Fruit fly (Drosophila melanogaster) whole organism, wandering third instar larva: ENCODE results near the gene CG8958.

Source experiments
- CG9705 ChIP-seq: fragments of 200-800 bp; sonication (Bioruptor generic); optimal IDR thresholded peaks from 2 replicates; lab custom pipeline; 2018; ENCODE audit warnings: missing biosample characterization, mild to moderate bottlenecking, missing genetic modification characterization
- CrebA ChIP-seq: fragments of 200-800 bp; sonication (Bioruptor generic); optimal IDR thresholded peaks from 2 replicates; lab custom pipeline; 2016; ENCODE audit warnings: missing biosample characterization, mild to moderate bottlenecking, missing genetic modification characterization, borderline replicate concordance
- Dif ChIP-seq: fragments of 200-275, 200-300 bp; sonication (Bioruptor generic); optimal IDR thresholded peaks from 2 replicates; lab custom pipeline; 2018; ENCODE audit warnings: missing biosample characterization, missing genetic modification characterization; ENCODE audit not compliant: partially characterized antibody
- HLH106 ChIP-seq: fragments of 200-800 bp; optimal IDR thresholded peaks from 3 replicates; lab custom pipeline; 2019; ENCODE audit warnings: missing biosample characterization, mild to moderate bottlenecking, missing genetic modification characterization, moderate library complexity
- Hnf4 ChIP-seq: fragments of 200-800 bp; sonication (Bioruptor generic); optimal IDR thresholded peaks from 2 replicates; lab custom pipeline; 2016; ENCODE audit warnings: missing biosample characterization, mild to moderate bottlenecking, missing genetic modification characterization
- Hr83 ChIP-seq: fragments of 200-300 bp; sonication (Bioruptor generic); optimal IDR thresholded peaks from 2 replicates; lab custom pipeline; 2016; ENCODE audit warnings: missing biosample characterization, mild to moderate bottlenecking, missing genetic modification characterization, moderate library complexity; ENCODE audit not compliant: poor library complexity, severe bottlenecking
- Jra ChIP-seq: sonication (Bioruptor generic); optimal IDR thresholded peaks from 2 replicates; lab custom pipeline; 2016; ENCODE audit warnings: missing biosample characterization, missing genetic modification characterization
- Mio ChIP-seq: sonication (Bioruptor generic); optimal IDR thresholded peaks from 2 replicates; lab custom pipeline; 2016; ENCODE audit warnings: missing biosample characterization, missing genetic modification characterization
- Myc ChIP-seq: fragments of >200 bp; optimal IDR thresholded peaks from 2 replicates; lab custom pipeline; 2017
- N ChIP-seq: fragments of >200 bp; optimal IDR thresholded peaks from 2 replicates; lab custom pipeline; 2018; ENCODE audit warnings: missing biosample characterization, missing external identifiers, missing genetic modification characterization
- OdsH ChIP-seq: fragments of 200-800 bp; sonication (Bioruptor generic); optimal IDR thresholded peaks from 2 replicates; lab custom pipeline; 2016; ENCODE audit warnings: missing biosample characterization, mild to moderate bottlenecking, missing genetic modification characterization
- Rel ChIP-seq, 2 experiments: fragments of 200-800 bp; sonication (Bioruptor generic) in 1 of 2; optimal IDR thresholded peaks; 2 replicates in 1 of 2; 3 replicates in 1 of 2; lab custom pipeline; 2016 to 2019; ENCODE audit warnings: mild to moderate bottlenecking in 2 of 2, missing biosample characterization in 2 of 2, missing genetic modification characterization in 2 of 2, moderate library complexity in 1 of 2
- Sp1 ChIP-seq: fragments of 200-800 bp; sonication (Bioruptor generic); optimal IDR thresholded peaks from 3 replicates; lab custom pipeline; 2019; ENCODE audit warnings: missing biosample characterization, mild to moderate bottlenecking, missing genetic modification characterization, moderate library complexity
- Vsx2 ChIP-seq: fragments of 200-300, 225-300 bp; sonication (Bioruptor generic); optimal IDR thresholded peaks from 2 replicates; lab custom pipeline; 2018; ENCODE audit warnings: missing biosample characterization, missing genetic modification characterization; ENCODE audit not compliant: partially characterized antibody
- br ChIP-seq: fragments of 200-800 bp; sonication (Bioruptor generic); optimal IDR thresholded peaks from 2 replicates; lab custom pipeline; 2016; ENCODE audit warnings: missing biosample characterization, missing genetic modification characterization
- brk ChIP-seq: fragments of 200-800 bp; sonication (Bioruptor generic); optimal IDR thresholded peaks from 2 replicates; lab custom pipeline; 2016; ENCODE audit warnings: missing biosample characterization, mild to moderate bottlenecking, missing genetic modification characterization
- dmrt93B ChIP-seq: fragments of 200-800 bp; sonication (Bioruptor generic); optimal IDR thresholded peaks from 2 replicates; lab custom pipeline; 2018; ENCODE audit warnings: missing biosample characterization, mild to moderate bottlenecking, missing genetic modification characterization
- dsf ChIP-seq: sonication (Bioruptor generic); optimal IDR thresholded peaks from 2 replicates; lab custom pipeline; 2016; ENCODE audit warnings: missing biosample characterization, missing genetic modification characterization, borderline replicate concordance
- ey ChIP-seq: fragments of 200-800 bp; sonication (Bioruptor generic); optimal IDR thresholded peaks from 2 replicates; lab custom pipeline; 2016; ENCODE audit warnings: missing biosample characterization, missing genetic modification characterization
- fru ChIP-seq: fragments of 200-800 bp; sonication (Bioruptor generic); optimal IDR thresholded peaks from 3 replicates; lab custom pipeline; 2016; ENCODE audit warnings: missing biosample characterization, mild to moderate bottlenecking, missing genetic modification characterization
- h ChIP-seq: fragments of 200-800 bp; sonication (Bioruptor generic); optimal IDR thresholded peaks from 3 replicates; lab custom pipeline; 2016; ENCODE audit warnings: missing biosample characterization, mild to moderate bottlenecking, missing genetic modification characterization
- jim ChIP-seq: fragments of 175-275, 200-325 bp; sonication (Bioruptor generic); optimal IDR thresholded peaks from 2 replicates; lab custom pipeline; 2016; ENCODE audit warnings: missing biosample characterization, mild to moderate bottlenecking, missing genetic modification characterization
- lola ChIP-seq: fragments of >200 bp; optimal IDR thresholded peaks from 2 replicates; lab custom pipeline; 2017; ENCODE audit warnings: missing biosample characterization, missing genetic modification characterization
- pan ChIP-seq: fragments of >200 bp; optimal IDR thresholded peaks from 2 replicates; lab custom pipeline; 2017
- psq ChIP-seq: fragments of 200-800 bp; sonication (Bioruptor generic); optimal IDR thresholded peaks from 3 replicates; lab custom pipeline; 2017; ENCODE audit warnings: missing biosample characterization, mild to moderate bottlenecking, missing genetic modification characterization, moderate library complexity
- sage ChIP-seq: fragments of 200-800 bp; sonication (Bioruptor generic); optimal IDR thresholded peaks from 2 replicates; lab custom pipeline; 2016; ENCODE audit warnings: missing biosample characterization, mild to moderate bottlenecking, missing genetic modification characterization
- tai ChIP-seq: sonication (Bioruptor generic); optimal IDR thresholded peaks from 2 replicates; lab custom pipeline; 2016; ENCODE audit warnings: missing biosample characterization, missing genetic modification characterization
- usp ChIP-seq: fragments of >200 bp; optimal IDR thresholded peaks from 2 replicates; lab custom pipeline; 2017; ENCODE audit warnings: missing biosample characterization, missing genetic modification characterization
- woc ChIP-seq: sonication (Bioruptor generic); optimal IDR thresholded peaks from 2 replicates; lab custom pipeline; 2016; ENCODE audit warnings: missing biosample characterization, mild to moderate bottlenecking, missing genetic modification characterization

Gene CG8958

DNA sequence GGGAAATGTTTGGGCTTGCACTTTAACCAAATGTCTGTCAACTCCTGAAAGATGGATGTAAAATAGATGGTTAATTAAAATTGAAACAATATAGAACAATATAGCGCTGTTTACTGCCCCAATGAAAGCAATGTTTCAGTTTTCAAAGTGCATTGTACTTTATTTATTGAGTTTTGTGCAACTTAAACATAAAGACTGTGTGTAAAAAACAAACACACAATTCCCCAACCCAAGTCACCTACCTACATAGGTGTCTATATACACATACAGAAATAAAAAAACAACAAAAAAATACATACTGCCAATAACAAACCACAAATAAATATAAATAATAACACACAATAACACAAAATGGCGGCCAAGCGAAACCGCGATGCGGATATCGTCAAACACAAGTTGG lies at the start of gene CG8958:
TSS of gene CG8958 (plus strand) at position 301 of the 400 bp plus-strand sequence.
- no peak for TF ChIP-seq dmrt93B (GFP tag; lab: Kevin White, UChicago)
- no peak for TF ChIP-seq CrebA (GFP tag; lab: Kevin White, UChicago)
- TF ChIP-seq woc = no peak
- TF ChIP-seq Rel (GFP tag; optimal IDR thresholded peaks at IDR 0.05; lab: Kevin White, UChicago) = no peak
- TF ChIP-seq Rel (tag; optimal IDR thresholded peaks at IDR 0.05; lab: Kevin White, UChicago) = no peak
- TF ChIP-seq lola (GFP tag; lab: Kevin White, UChicago) = no peak

DNA sequence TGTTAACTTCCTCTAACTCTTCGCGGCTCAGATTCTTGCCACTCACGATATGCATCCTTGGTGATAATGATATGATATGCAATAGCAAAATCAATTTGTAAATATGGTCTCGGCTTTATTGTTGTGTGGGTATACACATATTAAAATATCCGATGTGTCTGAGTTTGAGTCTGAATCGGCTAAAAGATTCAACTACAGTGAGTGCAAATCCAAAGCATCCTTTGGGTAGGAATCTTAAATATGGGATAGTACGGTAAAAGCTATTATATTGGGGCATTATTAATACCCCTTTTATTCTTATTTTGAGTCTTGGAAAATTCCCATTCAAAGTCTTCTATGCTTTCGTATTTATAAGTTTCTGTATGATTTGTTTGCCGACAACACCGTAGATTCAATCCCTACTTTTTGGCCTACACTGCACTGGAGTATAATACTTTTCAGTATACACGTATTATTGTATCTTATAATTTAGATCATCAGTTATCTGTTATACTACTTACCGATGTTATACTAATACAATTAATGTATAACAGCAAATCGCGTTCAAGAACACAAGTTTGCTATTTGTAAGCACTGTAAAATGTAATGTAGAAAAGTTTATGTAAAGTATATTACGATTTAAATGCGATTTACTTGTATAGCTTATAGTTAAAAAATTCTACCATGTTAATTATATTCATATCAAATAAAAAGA lies 20.2 kb upstream of the CG8958 start, which contains the start of gene CG12395:
TSS of gene CG12395 (minus strand) at position 179 of the 694 bp plus-strand sequence.
- TF ChIP-seq Jra (GFP tag; lab: Kevin White, UChicago) (no peak), jim (GFP tag; lab: Kevin White, UChicago) (no peak), CG9705 (GFP tag; lab: Kevin White, UChicago) (no peak), Hr83 (no peak), Myc (peak; percentile 71)

DNA sequence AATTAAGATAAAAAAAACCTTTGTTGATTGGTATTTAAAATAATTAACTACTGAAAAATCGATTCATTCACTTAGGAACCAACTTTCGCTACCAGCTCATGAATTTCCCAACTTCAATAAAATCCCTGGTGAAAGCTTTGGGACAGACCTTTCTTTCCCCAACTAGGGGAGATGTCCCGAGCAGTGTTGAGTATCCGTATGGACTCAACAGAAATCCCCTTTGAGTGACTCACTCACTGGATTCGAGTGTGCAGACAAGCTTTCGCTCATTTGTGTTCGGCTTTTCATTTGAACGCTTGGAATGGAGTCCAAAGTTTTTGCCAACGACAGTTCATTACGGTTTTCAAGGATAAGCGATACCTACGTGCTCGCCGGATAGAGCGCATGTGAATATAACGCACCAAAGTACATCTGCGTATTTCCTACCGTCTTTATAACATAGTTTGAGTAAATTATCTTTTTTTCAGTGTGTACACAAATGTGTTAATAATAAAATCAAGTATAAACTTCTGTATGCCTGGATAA lies 19.6 kb upstream of the CG8958 start, which contains the start of gene dpr18:
TSS of gene dpr18 (plus strand) at position 325 of the 525 bp plus-strand sequence.
- TF ChIP-seq lola (GFP tag; lab: Kevin White, UChicago) (no peak), Hnf4 (GFP tag; lab: Kevin White, UChicago) (no peak)

DNA sequence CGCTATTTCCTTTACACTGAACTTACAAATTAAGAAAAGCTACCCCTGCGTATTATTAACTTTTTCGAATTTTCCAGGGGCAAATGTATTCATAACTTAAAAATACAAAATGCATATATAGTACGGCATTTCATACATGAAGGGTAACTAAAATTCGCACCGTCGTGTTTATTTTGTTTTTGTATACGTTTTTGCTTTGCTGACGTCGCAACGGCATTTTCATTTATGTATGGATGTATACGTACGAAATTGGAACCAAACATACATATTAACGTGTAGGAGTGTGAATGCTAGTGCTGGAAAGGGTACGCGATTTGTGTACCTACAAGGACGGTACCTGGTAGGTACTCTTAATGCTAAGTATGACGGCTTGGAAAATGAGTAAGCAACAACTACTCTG lies 10.8 kb upstream of the CG8958 start:
- TF ChIP-seq fru (GFP tag; lab: Kevin White, UChicago) = peak; percentile 0
- TF ChIP-seq h (GFP tag; lab: Kevin White, UChicago) = peak; percentile 6
- TF ChIP-seq CrebA (GFP tag; lab: Kevin White, UChicago) = peak; percentile 70
- no peak for TF ChIP-seq brk
- no peak for TF ChIP-seq usp
- TF ChIP-seq, all 38 proteins: peak for 3

DNA sequence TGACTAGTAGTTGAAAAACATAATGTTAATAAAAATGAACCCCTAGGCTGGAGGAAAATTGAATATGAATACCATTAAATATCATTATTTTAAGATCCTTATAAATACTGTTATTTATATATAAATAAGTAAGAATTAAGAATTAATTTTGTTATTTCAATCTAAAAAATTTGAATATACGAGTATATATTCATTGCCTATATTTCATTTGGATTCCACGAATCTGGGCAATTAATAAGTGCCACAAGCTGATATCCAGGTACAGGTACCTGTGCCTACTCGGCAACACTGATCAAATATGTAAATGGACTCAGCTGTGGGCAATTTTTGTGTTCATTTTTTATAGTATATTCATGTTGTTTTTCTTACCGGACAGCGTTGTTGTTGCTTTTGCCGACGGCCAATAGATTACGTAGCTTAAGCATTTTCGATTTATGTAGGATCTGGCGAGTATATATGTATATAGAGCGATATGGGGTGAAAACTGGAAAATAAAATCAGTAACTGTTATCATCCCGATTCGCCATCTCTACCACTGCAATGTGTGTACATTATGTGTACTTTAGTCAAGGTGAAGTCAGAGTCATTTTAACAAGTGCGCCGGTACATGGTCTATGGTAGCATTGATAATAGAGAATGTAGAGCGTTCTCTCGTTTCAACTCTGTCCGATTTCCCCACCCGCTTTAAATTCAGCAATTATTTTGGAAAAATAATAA lies 10.2 kb upstream of the CG8958 start:
- TF ChIP-seq Myc (peak; percentile 81), Sp1 (GFP tag; lab: Kevin White, UChicago) (no peak)
- TF ChIP-seq, all 38 proteins: peak for 1

DNA sequence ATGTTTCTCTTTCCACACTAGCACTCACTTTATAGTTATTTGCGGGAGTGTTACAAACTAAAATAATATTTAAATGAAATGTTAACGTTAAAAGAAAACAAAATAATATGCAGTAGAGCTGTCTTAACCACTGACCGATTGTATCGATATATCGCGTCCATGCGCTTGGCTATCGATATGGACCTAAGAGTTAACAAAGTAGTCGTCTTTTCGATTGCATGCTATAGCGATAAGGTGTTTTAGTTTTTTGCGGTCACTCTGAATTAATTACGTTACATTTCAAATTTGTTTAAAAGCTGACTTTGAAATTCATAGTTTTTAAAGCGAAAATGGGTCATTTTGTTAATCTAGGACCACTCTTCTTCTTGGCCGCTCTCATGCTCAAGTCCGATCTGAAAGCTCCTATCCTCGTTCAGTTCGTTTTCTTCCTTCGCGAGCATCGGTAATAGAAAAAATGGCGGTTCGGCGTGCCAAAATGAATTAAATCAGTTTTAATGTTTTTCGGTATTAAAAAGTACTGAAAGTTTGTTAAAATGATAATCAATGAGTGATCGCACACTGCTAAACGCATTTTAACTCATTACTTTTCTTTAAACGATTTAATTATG lies 9.6 kb upstream of the CG8958 start, which contains the start of gene Nipsnap:
TSS of gene Nipsnap (minus strand) at position 194 of the 608 bp plus-strand sequence.
- no peak for TF ChIP-seq CrebA (GFP tag; lab: Kevin White, UChicago)
- no peak for TF ChIP-seq Dif (GFP tag; lab: Kevin White, UChicago)
- no peak for TF ChIP-seq ey (GFP tag; lab: Kevin White, UChicago)
- no peak for TF ChIP-seq sage (GFP tag; lab: Kevin White, UChicago)
- TF ChIP-seq Myc = no peak
- no peak for TF ChIP-seq woc
- TF ChIP-seq br (GFP tag; lab: Kevin White, UChicago) = no peak
- TF ChIP-seq fru (GFP tag; lab: Kevin White, UChicago) = no peak
- peak; percentile 37 for TF ChIP-seq Hr83
- peak; percentile 8 for TF ChIP-seq Hnf4 (GFP tag; lab: Kevin White, UChicago)
- TF ChIP-seq Jra (GFP tag; lab: Kevin White, UChicago) = peak; percentile 11
- TF ChIP-seq brk = no peak
- TF ChIP-seq Sp1 (GFP tag; lab: Kevin White, UChicago) = no peak

DNA sequence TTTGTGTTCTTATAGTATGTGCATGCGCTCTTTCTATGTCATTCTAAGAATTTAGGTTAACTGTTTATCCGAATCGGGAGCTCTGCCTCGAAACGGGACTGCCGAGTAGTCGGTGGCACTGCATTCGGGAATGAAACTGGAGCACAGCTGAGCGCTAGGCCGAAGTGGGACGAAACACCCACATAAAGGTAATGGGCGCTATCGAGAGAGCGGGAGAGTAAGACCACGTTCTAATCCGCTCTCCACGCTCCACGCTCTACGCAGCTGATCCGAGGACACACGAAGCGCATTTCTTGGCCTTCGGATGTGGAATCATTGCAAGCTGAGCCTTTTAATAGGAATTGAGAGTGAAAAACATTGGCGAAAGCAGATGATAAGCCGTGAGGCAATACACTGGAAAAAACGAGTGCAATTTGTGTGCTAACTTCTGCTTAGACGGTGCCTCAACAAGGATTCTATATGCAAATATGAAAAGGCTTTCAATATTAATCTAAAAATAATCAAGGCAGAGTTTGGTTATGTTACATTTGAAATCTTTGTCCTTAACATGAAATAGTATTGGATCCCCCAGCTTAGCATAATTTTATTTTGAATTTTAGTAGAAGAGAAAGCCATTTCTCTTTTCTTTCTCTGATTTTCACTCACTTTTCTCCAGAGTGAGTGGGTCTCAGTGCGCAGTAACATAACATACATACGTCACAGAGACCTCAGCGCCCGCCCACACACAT lies 3.0 kb downstream of the CG8958 start:
- TF ChIP-seq CG9705 (GFP tag; lab: Kevin White, UChicago) (no peak), fru (GFP tag; lab: Kevin White, UChicago) (peak; percentile 32), HLH106 (no peak), pan (lab: Kevin White, UChicago) (no peak), tai (GFP tag; lab: Kevin White, UChicago) (no peak), psq (GFP tag; lab: Kevin White, UChicago) (no peak), dsf (GFP tag; lab: Kevin White, UChicago) (no peak), Dif (GFP tag; lab: Kevin White, UChicago) (no peak), br (GFP tag; lab: Kevin White, UChicago) (no peak), Vsx2 (no peak), ey (GFP tag; lab: Kevin White, UChicago) (peak; percentile 38), OdsH (GFP tag; lab: Kevin White, UChicago) (peak; percentile 3), N (GFP tag; lab: Kevin White, UChicago) (no peak), usp (no peak), Sp1 (GFP tag; lab: Kevin White, UChicago) (no peak), Hnf4 (GFP tag; lab: Kevin White, UChicago) (no peak), h (GFP tag; lab: Kevin White, UChicago) (no peak), Mio (GFP tag; lab: Kevin White, UChicago) (no peak), lola (GFP tag; lab: Kevin White, UChicago) (no peak), dmrt93B (GFP tag; lab: Kevin White, UChicago) (no peak), brk (no peak), jim (GFP tag; lab: Kevin White, UChicago) (no peak)
